Fruit fly (Drosophila melanogaster) whole organism, embryonic: ENCODE data around the gene CG15153.
A peak's percentile ranks its signal among the peaks of the same experiment; 100 is the strongest.

ENCODE experiments used
- Ada2b ChIP-seq: fragments of 200-800 bp; sonication (Bioruptor generic); IDR thresholded peaks from 2 replicates; pipeline ENCODE4 v1.3.6; 2022; ENCODE audit warnings: missing biosample characterization, missing genetic modification characterization
- Atf-2 ChIP-seq: fragments of 200-800 bp; sonication (Bioruptor generic); optimal IDR thresholded peaks from 2 replicates; lab custom pipeline; 2016; ENCODE audit warnings: missing biosample characterization, missing genetic modification characterization
- Bdp1 ChIP-seq: fragments of 200-800 bp; sonication (Bioruptor generic); optimal IDR thresholded peaks from 3 replicates; lab custom pipeline; 2016; ENCODE audit warnings: missing biosample characterization, missing genetic modification characterization
- Blimp-1 ChIP-seq: fragments of 200-800 bp; sonication (Bioruptor generic); optimal IDR thresholded peaks from 3 replicates; lab custom pipeline; 2018; ENCODE audit warnings: missing biosample characterization, missing genetic modification characterization, mild to moderate bottlenecking, moderate library complexity, missing genetic modification reagents
- CG11093 ChIP-seq: fragments of 200-800 bp; sonication (Bioruptor generic); IDR thresholded peaks from 3 replicates; pipeline ENCODE4 v1.3.6; 2022; ENCODE audit warnings: missing biosample characterization, missing genetic modification characterization
- CG12071 ChIP-seq: fragments of 200-800 bp; sonication (Bioruptor generic); optimal IDR thresholded peaks from 3 replicates; lab custom pipeline; 2018; ENCODE audit warnings: missing biosample characterization, mild to moderate bottlenecking, missing genetic modification characterization
- CG12744 ChIP-seq: fragments of 200-800 bp; sonication (Bioruptor generic); optimal IDR thresholded peaks from 2 replicates; lab custom pipeline; 2016; ENCODE audit warnings: missing biosample characterization, missing genetic modification characterization
- CG13424 ChIP-seq: fragments of 200-800 bp; sonication (Bioruptor generic); optimal IDR thresholded peaks from 2 replicates; lab custom pipeline; 2019; ENCODE audit warnings: missing biosample characterization, mild to moderate bottlenecking, missing genetic modification characterization, moderate library complexity
- CG1529 ChIP-seq: fragments of 200-800 bp; sonication (Bioruptor generic); optimal IDR thresholded peaks from 3 replicates; lab custom pipeline; 2018; ENCODE audit warnings: missing biosample characterization, missing genetic modification characterization
- CG17328 ChIP-seq: fragments of 200-800 bp; sonication (Bioruptor generic); IDR thresholded peaks from 2 replicates; pipeline ENCODE4 v1.3.6; 2022; ENCODE audit warnings: missing biosample characterization, missing genetic modification characterization
- CG17802 ChIP-seq: fragments of 200-800 bp; sonication (Bioruptor generic); optimal IDR thresholded peaks from 2 replicates; lab custom pipeline; 2018; ENCODE audit warnings: missing biosample characterization, mild to moderate bottlenecking, missing genetic modification characterization, moderate library complexity
- CG30431 ChIP-seq: fragments of 200-800 bp; sonication (Bioruptor generic); optimal IDR thresholded peaks from 2 replicates; lab custom pipeline; 2017; ENCODE audit warnings: missing biosample characterization, missing genetic modification characterization
- CG34422 ChIP-seq: fragments of 200-800 bp; sonication (Bioruptor generic); IDR thresholded peaks from 3 replicates; pipeline ENCODE4 v1.3.6; 2022; ENCODE audit warnings: missing biosample characterization, missing genetic modification characterization
- CG4404 ChIP-seq: fragments of 200-800 bp; sonication (Bioruptor generic); IDR thresholded peaks from 2 replicates; pipeline ENCODE4 v1.3.6; 2022; ENCODE audit warnings: missing biosample characterization, missing genetic modification characterization
- CG4424 ChIP-seq: fragments of 200-800 bp; sonication (Bioruptor generic); optimal IDR thresholded peaks from 3 replicates; lab custom pipeline; 2016; ENCODE audit warnings: missing biosample characterization, missing genetic modification characterization
- CG4820 ChIP-seq: fragments of 200-800 bp; sonication (Bioruptor generic); optimal IDR thresholded peaks from 3 replicates; lab custom pipeline; 2016; ENCODE audit warnings: missing biosample characterization, missing genetic modification characterization
- CG5245 ChIP-seq: fragments of 200-800 bp; sonication (Bioruptor generic); optimal IDR thresholded peaks from 3 replicates; lab custom pipeline; 2016; ENCODE audit warnings: missing biosample characterization, missing genetic modification characterization
- CG6654 ChIP-seq: fragments of 200-800 bp; sonication (Bioruptor generic); optimal IDR thresholded peaks from 2 replicates; lab custom pipeline; 2017; ENCODE audit warnings: missing biosample characterization, mild to moderate bottlenecking, missing genetic modification characterization
- CG8290 ChIP-seq, 3 experiments: fragments of 200-800 bp; sonication (Bioruptor generic); optimal IDR thresholded peaks; 2 replicates each; lab custom pipeline; 2016 to 2019; ENCODE audit warnings: missing biosample characterization in 3 of 3, missing genetic modification characterization in 3 of 3, mild to moderate bottlenecking in 2 of 3, moderate library complexity in 1 of 3
- CG8388 ChIP-seq: fragments of 200-800 bp; sonication (Bioruptor generic); optimal IDR thresholded peaks from 2 replicates; lab custom pipeline; 2019; ENCODE audit warnings: missing biosample characterization, mild to moderate bottlenecking, missing genetic modification characterization, moderate library complexity
- CG8924 ChIP-seq: fragments of 200-800 bp; optimal IDR thresholded peaks from 3 replicates; lab custom pipeline; 2019; ENCODE audit warnings: missing biosample characterization, mild to moderate bottlenecking, missing genetic modification characterization, moderate library complexity
- CG9932 ChIP-seq: fragments of 200-800 bp; sonication (Bioruptor generic); IDR thresholded peaks from 2 replicates; pipeline ENCODE4 v1.3.6; 2022; ENCODE audit warnings: missing biosample characterization, missing genetic modification characterization
- Dad ChIP-seq: fragments of 200-800 bp; sonication (Bioruptor generic); optimal IDR thresholded peaks from 3 replicates; lab custom pipeline; 2016; ENCODE audit warnings: missing biosample characterization, missing genetic modification characterization
- Dip3 ChIP-seq: fragments of 200-800 bp; sonication (Bioruptor generic); optimal IDR thresholded peaks from 3 replicates; lab custom pipeline; 2016; ENCODE audit warnings: missing biosample characterization, missing genetic modification characterization
- Ets65A ChIP-seq: fragments of 200-800 bp; sonication (Bioruptor generic); peaks from one replicate; lab custom pipeline; 2016; ENCODE audit warnings: missing biosample characterization, missing genetic modification characterization
- Hr3 ChIP-seq: fragments of 200-800 bp; sonication (Bioruptor generic); optimal IDR thresholded peaks from 3 replicates; lab custom pipeline; 2016; ENCODE audit warnings: missing biosample characterization, missing genetic modification characterization
- Meics ChIP-seq: fragments of 200-800 bp; sonication (Bioruptor generic); optimal IDR thresholded peaks from 2 replicates; lab custom pipeline; 2017; ENCODE audit warnings: missing biosample characterization, mild to moderate bottlenecking, missing genetic modification characterization
- Sox102F ChIP-seq: fragments of 200-800 bp; sonication (Bioruptor generic); optimal IDR thresholded peaks from 2 replicates; lab custom pipeline; 2018; ENCODE audit warnings: missing biosample characterization, mild to moderate bottlenecking, missing genetic modification characterization, moderate library complexity
- Xrp1 ChIP-seq: fragments of 200-800 bp; sonication (Bioruptor generic); IDR thresholded peaks from 2 replicates; pipeline ENCODE4 v1.3.6; 2022; ENCODE audit warnings: missing biosample characterization, missing genetic modification characterization
- aop ChIP-seq: fragments of 200-800 bp; sonication (Bioruptor generic); IDR thresholded peaks from 2 replicates; pipeline ENCODE4 v1.3.6; 2022; ENCODE audit warnings: missing biosample characterization, missing genetic modification characterization
- bbx ChIP-seq: fragments of 200-800 bp; sonication (Bioruptor generic); IDR thresholded peaks from 2 replicates; pipeline ENCODE4 v1.3.6; 2022; ENCODE audit warnings: missing biosample characterization, missing genetic modification characterization; ENCODE audit not compliant: partially characterized antibody
- cato ChIP-seq: fragments of 200-800 bp; sonication (Bioruptor generic); optimal IDR thresholded peaks from 2 replicates; lab custom pipeline; 2016; ENCODE audit warnings: missing biosample characterization, missing genetic modification characterization, borderline replicate concordance
- cg ChIP-seq: fragments of 200-800 bp; sonication (Bioruptor generic); optimal IDR thresholded peaks from 3 replicates; lab custom pipeline; 2019; ENCODE audit warnings: missing biosample characterization, mild to moderate bottlenecking, missing genetic modification characterization, moderate library complexity
- ci ChIP-seq: fragments of 200-800 bp; sonication (Bioruptor generic); IDR thresholded peaks from 3 replicates; pipeline ENCODE4 v1.3.6; 2022; ENCODE audit warnings: missing biosample characterization, missing genetic modification characterization
- dmrt11E ChIP-seq: fragments of 200-800 bp; sonication (Bioruptor generic); optimal IDR thresholded peaks from 3 replicates; lab custom pipeline; 2018; ENCODE audit warnings: missing biosample characterization, mild to moderate bottlenecking, missing genetic modification characterization, moderate library complexity
- ftz-f1 ChIP-seq: fragments of 200-800 bp; sonication (Bioruptor generic); optimal IDR thresholded peaks from 2 replicates; lab custom pipeline; 2016; ENCODE audit warnings: missing biosample characterization, missing genetic modification characterization
- gce ChIP-seq: fragments of 200-800 bp; sonication (Bioruptor generic); IDR thresholded peaks from 3 replicates; pipeline ENCODE4 v1.3.6; 2022; ENCODE audit warnings: missing biosample characterization, missing genetic modification characterization
- gfzf ChIP-seq: fragments of 200-800 bp; sonication (Bioruptor generic); optimal IDR thresholded peaks from 2 replicates; lab custom pipeline; 2016; ENCODE audit warnings: missing biosample characterization, mild to moderate bottlenecking, missing genetic modification characterization, moderate library complexity
- grau ChIP-seq: fragments of 200-800 bp; optimal IDR thresholded peaks from 3 replicates; lab custom pipeline; 2019; ENCODE audit warnings: missing biosample characterization, mild to moderate bottlenecking, missing genetic modification characterization, moderate library complexity
- hkb ChIP-seq, 2 experiments: fragments of 200-800 bp in 1 of 2; fragments of >200 bp in 1 of 2; sonication (Bioruptor generic) in 1 of 2; IDR thresholded peaks in 1 of 2; optimal IDR thresholded peaks in 1 of 2; 2 replicates each; pipeline versions ENCODE4 v1.3.6 to Lab custom; 2017 to 2022; ENCODE audit warnings: missing biosample characterization in 1 of 2, missing genetic modification characterization in 1 of 2
- pfk ChIP-seq: fragments of 200-800 bp; sonication (Bioruptor generic); optimal IDR thresholded peaks from 2 replicates; lab custom pipeline; 2018; ENCODE audit warnings: missing biosample characterization, mild to moderate bottlenecking, missing genetic modification characterization, moderate library complexity
- pnt ChIP-seq: fragments of 200-800 bp; sonication (Bioruptor generic); optimal IDR thresholded peaks from 3 replicates; lab custom pipeline; 2016; ENCODE audit warnings: missing biosample characterization, missing genetic modification characterization
- pzg ChIP-seq: fragments of 200-800 bp; sonication (Bioruptor generic); optimal IDR thresholded peaks from 3 replicates; lab custom pipeline; 2018; ENCODE audit warnings: missing biosample characterization, mild to moderate bottlenecking, missing genetic modification characterization, moderate library complexity
- sens-2 ChIP-seq: fragments of 200-800 bp; sonication (Bioruptor generic); IDR thresholded peaks from 2 replicates; pipeline ENCODE4 v1.3.6; 2022; ENCODE audit warnings: missing biosample characterization, missing genetic modification characterization
- slbo ChIP-seq: fragments of 200-800 bp; sonication (Bioruptor generic); IDR thresholded peaks from 2 replicates; pipeline ENCODE4 v1.3.6; 2022; ENCODE audit warnings: missing biosample characterization, missing genetic modification characterization
- tll ChIP-seq, 2 experiments: fragments of 200-800 bp in 1 of 2; fragments of >200 bp in 1 of 2; sonication (Bioruptor generic) in 1 of 2; optimal IDR thresholded peaks; 2 replicates each; lab custom pipeline; 2017 to 2019; ENCODE audit warnings: missing biosample characterization in 2 of 2, missing genetic modification characterization in 2 of 2, mild to moderate bottlenecking in 1 of 2, moderate library complexity in 1 of 2
- trh ChIP-seq: fragments of 200-800 bp; sonication (Bioruptor generic); optimal IDR thresholded peaks from 2 replicates; lab custom pipeline; 2016; ENCODE audit warnings: missing biosample characterization, missing genetic modification characterization
- vvl ChIP-seq: fragments of 200-800 bp; sonication (Bioruptor generic); IDR thresholded peaks from 2 replicates; pipeline ENCODE4 v1.3.6; 2022; ENCODE audit warnings: missing biosample characterization, missing genetic modification characterization

Gene CG15153

DNA sequence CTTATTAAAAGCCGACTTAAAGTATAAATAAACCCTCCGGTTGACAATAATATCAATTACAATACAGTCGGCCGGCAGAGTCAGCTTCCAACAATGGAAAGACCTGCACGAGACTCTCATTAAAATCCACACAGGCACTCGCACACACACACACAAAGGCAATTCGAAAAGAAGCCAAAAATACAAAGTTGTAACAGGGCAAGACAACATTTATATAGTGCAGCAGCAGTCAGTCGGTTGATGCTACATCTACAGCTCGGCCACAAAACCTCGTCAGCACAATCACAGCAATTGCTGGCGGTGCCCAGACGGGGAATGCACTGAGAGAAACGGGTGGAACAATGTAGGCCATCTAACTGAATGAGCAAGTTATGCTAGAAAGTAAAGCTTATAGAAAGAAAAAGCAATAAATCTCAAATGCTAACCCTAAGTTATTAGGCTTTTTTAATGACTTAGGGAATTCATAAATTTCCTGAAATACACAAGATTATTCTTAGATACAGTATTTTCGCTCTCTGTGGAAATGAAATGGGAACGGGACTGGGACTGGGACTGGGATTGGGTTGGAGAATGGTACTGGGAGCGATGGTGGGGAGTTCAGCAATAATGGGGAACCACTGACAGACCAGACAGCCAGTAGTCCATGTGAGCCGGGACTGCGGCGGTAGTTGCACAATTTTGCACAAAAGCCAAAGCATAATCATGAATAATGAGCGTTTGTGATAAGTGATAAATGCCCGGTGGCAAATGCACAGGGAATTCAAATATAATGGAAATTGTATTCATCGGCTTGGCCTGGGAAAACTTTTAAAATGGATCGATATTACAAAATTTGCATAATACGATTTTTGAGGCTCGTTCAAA lies 29.5 kb upstream of the CG15153 start (continued):
- TF ChIP-seq CG12744 (GFP tag; lab: Kevin White, UChicago): no peak
- peak; percentile 48; the same call in 1 of the 2 replicates for TF ChIP-seq CG17328 (GFP tag; lab: Robert Waterston, UW)
- peak; percentile 35 for TF ChIP-seq CG8388 (GFP tag; lab: Kevin White, UChicago)
- no peak for TF ChIP-seq CG6654 (GFP tag; lab: Kevin White, UChicago)
- TF ChIP-seq pzg: no peak
- TF ChIP-seq cato (GFP tag; lab: Kevin White, UChicago): no peak
- no peak for TF ChIP-seq gfzf (GFP tag; lab: Kevin White, UChicago)
- TF ChIP-seq pfk (GFP tag; lab: Kevin White, UChicago): no peak
- peak; percentile 54 for TF ChIP-seq Sox102F (GFP tag; lab: Kevin White, UChicago)
- TF ChIP-seq gce: no peak
- peak; percentile 43 for TF ChIP-seq CG5245 (GFP tag; lab: Kevin White, UChicago)
- TF ChIP-seq CG8290 (GFP tag; optimal IDR thresholded peaks at IDR 0.05; lab: Kevin White, UChicago): no peak
- no peak for TF ChIP-seq CG8290 (tag; optimal IDR thresholded peaks at IDR 0.05; lab: Kevin White, UChicago)
- peak; percentile 25 for TF ChIP-seq CG4424
- no peak for TF ChIP-seq hkb (optimal IDR thresholded peaks at IDR 0.05; lab: Kevin White, UChicago)
- peak; percentile 28; the same call in 1 of the 2 replicates for TF ChIP-seq hkb (GFP tag; IDR thresholded peaks at IDR 0.05; lab: Robert Waterston, UW)
- no peak for TF ChIP-seq CG4404
- 0 out of 3 replicates have a peak, but pooled peaks have one; percentile 17 for TF ChIP-seq ci
- TF ChIP-seq Bdp1: no peak
- TF ChIP-seq Ets65A (GFP tag; lab: Kevin White, UChicago): peak; percentile 94
- peak; percentile 11 for TF ChIP-seq Meics
- peak; percentile 60 for TF ChIP-seq CG4820 (GFP tag; lab: Kevin White, UChicago)
- TF ChIP-seq ftz-f1 (GFP tag; lab: Kevin White, UChicago): no peak
- peak; percentile 20 for TF ChIP-seq CG17802 (tag; lab: Kevin White, UChicago)
- peak; percentile 49 for TF ChIP-seq grau (tag; lab: Kevin White, UChicago)
- peak; percentile 16 for TF ChIP-seq CG30431 (GFP tag; lab: Kevin White, UChicago)
- TF ChIP-seq bbx (GFP tag; lab: Robert Waterston, UW): no peak
- TF ChIP-seq CG8924 (tag; lab: Kevin White, UChicago): no peak
- TF ChIP-seq tll (GFP tag; optimal IDR thresholded peaks at IDR 0.05; lab: Kevin White, UChicago): no peak
- TF ChIP-seq cg (GFP tag; lab: Kevin White, UChicago): no peak
- TF ChIP-seq Atf-2 (GFP tag; lab: Kevin White, UChicago): peak; percentile 27
- peak; percentile 3 for TF ChIP-seq CG12071 (GFP tag; lab: Kevin White, UChicago)
- peak; percentile 64 for TF ChIP-seq Xrp1 (GFP tag; lab: Robert Waterston, UW)
- no peak for TF ChIP-seq Ada2b (GFP tag; lab: Robert Waterston, UW)
- peak; percentile 61; the same call in 1 of the 2 replicates for TF ChIP-seq vvl (GFP tag; lab: Robert Waterston, UW)
- TF ChIP-seq pnt (GFP tag; lab: Kevin White, UChicago): peak; percentile 59
- TF ChIP-seq CG9932 (GFP tag; lab: Robert Waterston, UW): no peak
- peak; percentile 33 for TF ChIP-seq CG13424
- peak; percentile 35; the same call in 1 of the 2 replicates for TF ChIP-seq sens-2 (GFP tag; lab: Robert Waterston, UW)
- no peak for TF ChIP-seq dmrt11E (tag; lab: Kevin White, UChicago)
- no peak for TF ChIP-seq CG1529 (GFP tag; lab: Kevin White, UChicago)
- peak; percentile 56 for TF ChIP-seq slbo (GFP tag; lab: Robert Waterston, UW)
- TF ChIP-seq Dad (GFP tag; lab: Kevin White, UChicago): peak; percentile 16
- TF ChIP-seq CG11093: no peak
- TF ChIP-seq Blimp-1 (GFP tag; lab: Kevin White, UChicago): peak; percentile 58
- TF ChIP-seq aop (GFP tag; lab: Robert Waterston, UW): no peak
- TF ChIP-seq Dip3 (GFP tag; lab: Kevin White, UChicago): no peak
- TF ChIP-seq CG34422 (GFP tag; lab: Robert Waterston, UW): no peak
- TF ChIP-seq trh: no peak
- peak; percentile 34 for TF ChIP-seq Hr3 (GFP tag; lab: Kevin White, UChicago)
